Fruit fly (Drosophila melanogaster): Measurements from ENCODE around the gene Flo2.
A peak's percentile ranks its signal among the peaks of the same experiment; 100 is the strongest.

Flo2 gene

DNA sequence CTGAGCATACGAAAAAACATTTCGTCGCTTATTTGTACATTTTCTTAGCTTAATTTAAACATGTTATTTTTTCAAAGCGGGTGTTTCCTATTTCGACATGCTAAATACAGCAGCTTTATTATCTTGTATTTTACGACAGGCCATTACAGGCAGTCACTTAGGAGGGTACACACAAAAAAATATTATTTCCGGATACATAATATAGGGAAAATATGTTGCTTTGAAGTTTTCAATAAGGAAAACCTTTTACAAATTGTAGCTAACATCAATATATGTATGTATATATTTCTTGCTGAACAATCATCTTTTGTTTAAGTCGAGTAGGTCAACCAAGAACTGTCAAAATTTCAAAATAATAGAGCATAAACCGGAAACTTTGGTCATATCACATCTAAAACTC is 19.8 kb downstream of the Flo2 start, which contains the start of gene CG46399:
Gene CG46399 (plus strand): TSS at position 301 of the 400 bp plus-strand sequence.
- no peak for TF ChIP-seq Vsx2 (GFP tag; optimal IDR thresholded peaks at IDR 0.05; ENCODE audit: partially characterized antibody)

DNA sequence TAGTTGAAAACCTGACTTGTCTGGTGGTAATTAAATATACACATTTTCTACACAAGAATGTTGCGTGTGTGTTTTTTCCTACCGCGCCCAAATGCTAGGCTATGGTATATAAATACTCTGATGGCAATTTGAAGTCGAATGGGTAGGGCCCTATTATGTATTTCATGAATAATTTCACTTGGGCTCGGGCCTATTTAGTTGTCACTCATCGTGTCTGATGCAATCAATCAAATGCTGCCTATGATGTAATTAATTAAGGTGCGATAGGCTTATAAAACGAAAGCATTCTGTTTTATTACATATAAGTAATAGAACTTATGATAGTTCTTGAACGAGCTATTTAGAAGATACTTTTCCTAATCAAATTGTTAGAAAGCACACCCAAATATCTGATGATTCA is 23.3 kb downstream of the Flo2 start:
- TF ChIP-seq Myc (optimal IDR thresholded peaks at IDR 0.05): peak; percentile 59
- no peak for TF ChIP-seq sage (GFP tag; optimal IDR thresholded peaks at IDR 0.05)
- peak; percentile 31 for TF ChIP-seq N (GFP tag; optimal IDR thresholded peaks at IDR 0.05)

DNA sequence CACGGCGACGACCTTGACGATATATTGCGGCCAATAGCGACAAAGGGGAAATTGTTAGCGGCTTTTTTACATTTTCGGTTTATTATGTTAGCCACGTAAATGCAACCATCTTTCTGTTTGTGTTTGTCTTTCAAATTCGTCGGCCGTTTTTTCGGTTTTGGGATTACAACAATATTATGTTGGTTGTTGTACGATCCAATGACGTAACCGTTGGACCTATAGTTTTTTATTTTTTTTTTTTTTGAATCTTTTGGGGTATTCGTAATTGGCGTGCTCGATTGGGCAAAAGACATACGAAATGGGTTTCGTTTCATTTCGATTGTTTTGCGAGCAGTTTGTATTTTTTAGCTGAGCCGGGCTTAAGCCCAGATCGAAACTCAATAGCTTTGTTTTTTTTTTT is 27.7 kb downstream of the Flo2 start:
- TF ChIP-seq CrebA (GFP tag; optimal IDR thresholded peaks at IDR 0.05; ENCODE audit: borderline replicate concordance): no peak
- TF ChIP-seq dl (GFP tag; optimal IDR thresholded peaks at IDR 0.05; ENCODE audit: insufficient read depth in 1 of 2, partially characterized antibody in 2 of 2): no peak
- no peak for TF ChIP-seq GATAd (GFP tag; optimal IDR thresholded peaks at IDR 0.05)
- TF ChIP-seq pan (optimal IDR thresholded peaks at IDR 0.05): no peak
- TF ChIP-seq CG32264 (GFP tag; optimal IDR thresholded peaks at IDR 0.05): no peak

DNA sequence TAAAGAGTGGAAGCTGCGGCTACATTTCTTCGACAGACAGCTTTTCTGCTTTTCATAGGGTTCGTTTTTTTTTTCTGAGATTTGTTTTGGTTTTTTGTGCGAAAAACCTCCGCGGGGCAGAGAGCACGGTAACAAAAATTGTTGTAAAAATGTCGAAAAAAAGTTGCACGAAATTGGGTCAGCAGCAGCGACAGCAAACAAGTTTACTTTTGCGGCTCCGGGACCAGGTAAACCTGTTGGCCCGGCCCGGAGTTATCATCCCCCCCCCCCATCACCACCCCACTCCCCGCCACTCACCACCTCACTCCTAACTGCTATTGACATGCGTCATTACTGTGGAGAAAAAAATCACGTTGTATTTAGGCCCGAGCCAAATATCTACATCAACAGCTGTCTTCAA is 29.2 kb downstream of the Flo2 start:
- TF ChIP-seq psq (GFP tag; optimal IDR thresholded peaks at IDR 0.05): no peak
- TF ChIP-seq jim (GFP tag; optimal IDR thresholded peaks at IDR 0.05): no peak
- no peak for TF ChIP-seq sv (GFP tag; optimal IDR thresholded peaks at IDR 0.05)
- TF ChIP-seq Hr78 (GFP tag; optimal IDR thresholded peaks at IDR 0.05): no peak
- TF ChIP-seq sage (GFP tag; optimal IDR thresholded peaks at IDR 0.05): no peak
- no peak for TF ChIP-seq foxo (GFP tag; optimal IDR thresholded peaks at IDR 0.05)
- TF ChIP-seq HLH106 (tag; optimal IDR thresholded peaks at IDR 0.05): no peak
- TF ChIP-seq CrebA (GFP tag; optimal IDR thresholded peaks at IDR 0.05; ENCODE audit: borderline replicate concordance): no peak
- TF ChIP-seq brk (GFP tag; optimal IDR thresholded peaks at IDR 0.05): no peak
- TF ChIP-seq ey (GFP tag; optimal IDR thresholded peaks at IDR 0.05): no peak
- no peak for TF ChIP-seq CG9705 (GFP tag; optimal IDR thresholded peaks at IDR 0.05)

DNA sequence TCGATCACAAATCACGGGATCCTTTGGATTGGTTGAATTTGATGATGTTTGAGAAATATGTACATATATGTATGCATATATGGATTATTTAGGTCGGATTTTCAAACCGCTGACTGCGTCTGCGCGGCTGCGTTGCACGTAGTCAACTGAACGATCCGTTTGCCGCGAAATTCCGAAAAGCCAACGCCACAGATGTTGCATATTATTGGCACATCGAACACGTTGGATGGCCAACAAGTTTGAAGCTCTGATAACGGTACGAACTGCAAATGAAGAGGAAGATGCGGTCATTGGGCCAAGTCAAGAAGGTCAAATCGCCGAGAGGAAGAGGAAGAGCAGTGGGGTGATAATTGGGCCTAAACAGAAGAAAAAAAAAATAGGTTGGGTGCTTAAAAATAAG is 31.9 kb downstream of the Flo2 start, which contains the start of gene CG9518:
Gene CG9518 (minus strand): TSS at position 154 of the 400 bp plus-strand sequence.
- TF ChIP-seq tai (GFP tag; optimal IDR thresholded peaks at IDR 0.05) (no peak), foxo (GFP tag; optimal IDR thresholded peaks at IDR 0.05) (no peak), Vsx2 (GFP tag; optimal IDR thresholded peaks at IDR 0.05; ENCODE audit: partially characterized antibody) (no peak), Mio (GFP tag; optimal IDR thresholded peaks at IDR 0.05) (no peak), h (GFP tag; optimal IDR thresholded peaks at IDR 0.05) (no peak), CG9705 (GFP tag; optimal IDR thresholded peaks at IDR 0.05) (no peak), Hr83 (GFP tag; optimal IDR thresholded peaks at IDR 0.05; ENCODE audit: poor library complexity, severe bottlenecking) (no peak), dmrt93B (GFP tag; optimal IDR thresholded peaks at IDR 0.05) (no peak), Rel (GFP tag; optimal IDR thresholded peaks at IDR 0.05) (no peak), Rel (tag; optimal IDR thresholded peaks at IDR 0.05) (no peak), dl (GFP tag; optimal IDR thresholded peaks at IDR 0.05; ENCODE audit: insufficient read depth in 1 of 2, partially characterized antibody in 2 of 2) (no peak)

DNA sequence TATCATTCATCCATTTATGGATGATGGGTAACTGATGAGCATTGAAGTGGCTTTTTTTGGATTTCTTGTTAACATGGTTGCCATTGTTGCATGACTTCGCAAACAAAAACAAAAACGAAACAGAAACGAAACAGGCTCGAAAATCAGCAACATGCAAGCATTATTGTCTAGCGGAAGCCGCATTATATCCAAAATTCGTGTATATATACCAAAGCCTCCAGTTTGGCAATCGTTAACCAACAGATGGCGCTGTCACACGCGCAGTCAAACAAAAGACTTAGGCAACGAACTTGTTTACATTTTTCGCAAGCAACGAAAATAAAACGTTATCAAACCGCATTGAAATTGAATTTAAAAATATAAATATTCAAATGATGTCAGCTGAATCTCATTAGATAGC is 39.7 kb downstream of the Flo2 start:
- TF ChIP-seq rgr (GFP tag; optimal IDR thresholded peaks at IDR 0.05): no peak
- no peak for TF ChIP-seq Hr83 (GFP tag; optimal IDR thresholded peaks at IDR 0.05; ENCODE audit: poor library complexity, severe bottlenecking)
- TF ChIP-seq GATAd (GFP tag; optimal IDR thresholded peaks at IDR 0.05): no peak
- no peak for TF ChIP-seq Rel (GFP tag; optimal IDR thresholded peaks at IDR 0.05)
- no peak for TF ChIP-seq Rel (tag; optimal IDR thresholded peaks at IDR 0.05)
- no peak for TF ChIP-seq foxo (GFP tag; optimal IDR thresholded peaks at IDR 0.05)
- TF ChIP-seq pan (optimal IDR thresholded peaks at IDR 0.05): no peak
- TF ChIP-seq h (GFP tag; optimal IDR thresholded peaks at IDR 0.05): no peak
- no peak for TF ChIP-seq woc (GFP tag; optimal IDR thresholded peaks at IDR 0.05)
- TF ChIP-seq sage (GFP tag; optimal IDR thresholded peaks at IDR 0.05): no peak
- TF ChIP-seq Hr78 (GFP tag; optimal IDR thresholded peaks at IDR 0.05): no peak
- no peak for TF ChIP-seq N (GFP tag; optimal IDR thresholded peaks at IDR 0.05)
- no peak for TF ChIP-seq Dfd (GFP tag; optimal IDR thresholded peaks at IDR 0.05)
